Fruit fly (Drosophila melanogaster) whole organism, wandering third instar larva: ENCODE data around the gene CG33159.

ENCODE experiments used
- Abd-B ChIP-seq: fragments of >200 bp; optimal IDR thresholded peaks from 2 replicates; lab custom pipeline; 2017; ENCODE audit warnings: missing biosample characterization, missing genetic modification characterization
- CG32264 ChIP-seq: fragments of 200-800 bp; sonication (Bioruptor generic); optimal IDR thresholded peaks from 2 replicates; lab custom pipeline; 2016; ENCODE audit warnings: missing biosample characterization, missing genetic modification characterization
- CG9705 ChIP-seq: fragments of 200-800 bp; sonication (Bioruptor generic); optimal IDR thresholded peaks from 2 replicates; lab custom pipeline; 2018; ENCODE audit warnings: missing biosample characterization, mild to moderate bottlenecking, missing genetic modification characterization
- CrebA ChIP-seq: fragments of 200-800 bp; sonication (Bioruptor generic); optimal IDR thresholded peaks from 2 replicates; lab custom pipeline; 2016; ENCODE audit warnings: missing biosample characterization, mild to moderate bottlenecking, missing genetic modification characterization, borderline replicate concordance
- Dfd ChIP-seq: fragments of >200 bp; optimal IDR thresholded peaks from 2 replicates; lab custom pipeline; 2017; ENCODE audit warnings: missing biosample characterization, missing genetic modification characterization
- Dif ChIP-seq: fragments of 200-275, 200-300 bp; sonication (Bioruptor generic); optimal IDR thresholded peaks from 2 replicates; lab custom pipeline; 2018; ENCODE audit warnings: missing biosample characterization, missing genetic modification characterization; ENCODE audit not compliant: partially characterized antibody
- HLH106 ChIP-seq: fragments of 200-800 bp; optimal IDR thresholded peaks from 3 replicates; lab custom pipeline; 2019; ENCODE audit warnings: missing biosample characterization, mild to moderate bottlenecking, missing genetic modification characterization, moderate library complexity
- Hnf4 ChIP-seq: fragments of 200-800 bp; sonication (Bioruptor generic); optimal IDR thresholded peaks from 2 replicates; lab custom pipeline; 2016; ENCODE audit warnings: missing biosample characterization, mild to moderate bottlenecking, missing genetic modification characterization
- Hr78 ChIP-seq: fragments of >200 bp; optimal IDR thresholded peaks from 2 replicates; lab custom pipeline; 2017; ENCODE audit warnings: missing biosample characterization, missing genetic modification characterization
- Hr83 ChIP-seq: fragments of 200-300 bp; sonication (Bioruptor generic); optimal IDR thresholded peaks from 2 replicates; lab custom pipeline; 2016; ENCODE audit warnings: missing biosample characterization, mild to moderate bottlenecking, missing genetic modification characterization, moderate library complexity; ENCODE audit not compliant: poor library complexity, severe bottlenecking
- Mio ChIP-seq: sonication (Bioruptor generic); optimal IDR thresholded peaks from 2 replicates; lab custom pipeline; 2016; ENCODE audit warnings: missing biosample characterization, missing genetic modification characterization
- Myc ChIP-seq: fragments of >200 bp; optimal IDR thresholded peaks from 2 replicates; lab custom pipeline; 2017
- N ChIP-seq: fragments of >200 bp; optimal IDR thresholded peaks from 2 replicates; lab custom pipeline; 2018; ENCODE audit warnings: missing biosample characterization, missing external identifiers, missing genetic modification characterization
- OdsH ChIP-seq: fragments of 200-800 bp; sonication (Bioruptor generic); optimal IDR thresholded peaks from 2 replicates; lab custom pipeline; 2016; ENCODE audit warnings: missing biosample characterization, mild to moderate bottlenecking, missing genetic modification characterization
- Rel ChIP-seq, 2 experiments: fragments of 200-800 bp; sonication (Bioruptor generic) in 1 of 2; optimal IDR thresholded peaks; 2 replicates in 1 of 2; 3 replicates in 1 of 2; lab custom pipeline; 2016 to 2019; ENCODE audit warnings: mild to moderate bottlenecking in 2 of 2, missing biosample characterization in 2 of 2, missing genetic modification characterization in 2 of 2, moderate library complexity in 1 of 2
- Sp1 ChIP-seq: fragments of 200-800 bp; sonication (Bioruptor generic); optimal IDR thresholded peaks from 3 replicates; lab custom pipeline; 2019; ENCODE audit warnings: missing biosample characterization, mild to moderate bottlenecking, missing genetic modification characterization, moderate library complexity
- br ChIP-seq: fragments of 200-800 bp; sonication (Bioruptor generic); optimal IDR thresholded peaks from 2 replicates; lab custom pipeline; 2016; ENCODE audit warnings: missing biosample characterization, missing genetic modification characterization
- brk ChIP-seq: fragments of 200-800 bp; sonication (Bioruptor generic); optimal IDR thresholded peaks from 2 replicates; lab custom pipeline; 2016; ENCODE audit warnings: missing biosample characterization, mild to moderate bottlenecking, missing genetic modification characterization
- dl ChIP-seq, 2 experiments: fragments of 175-275, 200-275 bp in 1 of 2; fragments of 200-275 bp in 1 of 2; sonication (Bioruptor generic); optimal IDR thresholded peaks; lab custom pipeline; 2018; ENCODE audit warnings: mild to moderate bottlenecking in 2 of 2, missing biosample characterization in 2 of 2, missing genetic modification characterization in 2 of 2, moderate library complexity in 2 of 2; ENCODE audit not compliant: partially characterized antibody in 2 of 2, insufficient read depth in 1 of 2
- dmrt93B ChIP-seq: fragments of 200-800 bp; sonication (Bioruptor generic); optimal IDR thresholded peaks from 2 replicates; lab custom pipeline; 2018; ENCODE audit warnings: missing biosample characterization, mild to moderate bottlenecking, missing genetic modification characterization
- dsf ChIP-seq: sonication (Bioruptor generic); optimal IDR thresholded peaks from 2 replicates; lab custom pipeline; 2016; ENCODE audit warnings: missing biosample characterization, missing genetic modification characterization, borderline replicate concordance
- ey ChIP-seq: fragments of 200-800 bp; sonication (Bioruptor generic); optimal IDR thresholded peaks from 2 replicates; lab custom pipeline; 2016; ENCODE audit warnings: missing biosample characterization, missing genetic modification characterization
- foxo ChIP-seq, 2 experiments: fragments of 200-800 bp; sonication (Bioruptor generic); optimal IDR thresholded peaks; 2 replicates in 1 of 2; 3 replicates in 1 of 2; lab custom pipeline; 2016 to 2017; ENCODE audit warnings: missing biosample characterization in 2 of 2, missing genetic modification characterization in 2 of 2
- fru ChIP-seq: fragments of 200-800 bp; sonication (Bioruptor generic); optimal IDR thresholded peaks from 3 replicates; lab custom pipeline; 2016; ENCODE audit warnings: missing biosample characterization, mild to moderate bottlenecking, missing genetic modification characterization
- h ChIP-seq: fragments of 200-800 bp; sonication (Bioruptor generic); optimal IDR thresholded peaks from 3 replicates; lab custom pipeline; 2016; ENCODE audit warnings: missing biosample characterization, mild to moderate bottlenecking, missing genetic modification characterization
- jim ChIP-seq: fragments of 175-275, 200-325 bp; sonication (Bioruptor generic); optimal IDR thresholded peaks from 2 replicates; lab custom pipeline; 2016; ENCODE audit warnings: missing biosample characterization, mild to moderate bottlenecking, missing genetic modification characterization
- psq ChIP-seq: fragments of 200-800 bp; sonication (Bioruptor generic); optimal IDR thresholded peaks from 3 replicates; lab custom pipeline; 2017; ENCODE audit warnings: missing biosample characterization, mild to moderate bottlenecking, missing genetic modification characterization, moderate library complexity
- rgr ChIP-seq: fragments of 200-800 bp; sonication (Bioruptor generic); optimal IDR thresholded peaks from 3 replicates; lab custom pipeline; 2016; ENCODE audit warnings: missing biosample characterization, mild to moderate bottlenecking, missing genetic modification characterization
- sage ChIP-seq: fragments of 200-800 bp; sonication (Bioruptor generic); optimal IDR thresholded peaks from 2 replicates; lab custom pipeline; 2016; ENCODE audit warnings: missing biosample characterization, mild to moderate bottlenecking, missing genetic modification characterization
- sv ChIP-seq: fragments of 200-800 bp; sonication (Bioruptor generic); optimal IDR thresholded peaks from 3 replicates; lab custom pipeline; 2016; ENCODE audit warnings: missing biosample characterization, missing genetic modification characterization
- woc ChIP-seq: sonication (Bioruptor generic); optimal IDR thresholded peaks from 2 replicates; lab custom pipeline; 2016; ENCODE audit warnings: missing biosample characterization, mild to moderate bottlenecking, missing genetic modification characterization

CG33159 gene

DNA sequence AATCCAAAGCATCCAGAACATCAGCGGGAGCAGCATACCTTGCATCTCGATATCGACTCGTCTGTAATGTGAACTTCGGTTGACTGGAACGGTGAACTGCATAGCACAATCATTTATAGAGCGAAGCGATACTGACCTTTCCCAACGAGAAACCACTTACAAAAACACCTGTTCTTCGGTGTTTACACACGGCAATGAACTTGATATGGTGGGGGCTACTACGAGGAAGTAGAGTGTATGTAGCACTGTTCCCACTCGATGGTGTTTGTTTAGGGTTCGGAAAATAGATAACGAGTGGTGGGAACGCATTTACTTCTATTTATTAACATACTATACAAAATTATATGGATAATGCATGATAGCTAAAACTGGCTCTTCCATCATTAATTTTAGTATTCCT lies 4.6 kb upstream of the CG33159 start, which contains the start of the genes CG32269 and CG32270:
Gene CG32269, minus strand, starts transcription at position 91 of the 400 bp plus-strand sequence.
Gene CG32270, minus strand, starts transcription at position 91 of the 400 bp plus-strand sequence.
- TF ChIP-seq Hr83 (peak; percentile 92), jim (GFP tag; lab: Kevin White, UChicago) (no peak)

DNA sequence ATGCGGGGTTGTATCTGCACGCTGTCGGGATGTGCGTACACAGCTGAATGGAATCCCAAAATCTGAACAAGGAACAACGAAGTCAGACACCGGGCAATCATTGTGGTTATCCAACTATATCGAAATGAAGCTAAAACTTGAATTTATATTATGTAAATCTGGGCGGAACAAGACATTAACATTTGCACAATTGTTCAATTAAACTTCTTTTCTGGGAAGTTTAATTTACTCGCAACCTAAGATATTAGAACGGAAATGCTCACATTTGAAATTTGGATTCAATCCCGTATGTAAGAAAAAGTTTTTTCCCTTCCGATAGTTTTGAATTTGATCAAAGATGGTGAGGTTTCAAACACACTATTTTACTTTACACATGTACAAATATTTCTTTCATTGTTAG lies 2.0 kb upstream of the CG33159 start, which contains the start of gene CG33160:
Gene CG33160, minus strand, starts transcription at position 101 of the 400 bp plus-strand sequence.
- TF ChIP-seq Sp1 (GFP tag; lab: Kevin White, UChicago), result no peak
- no peak for TF ChIP-seq Mio (GFP tag; lab: Kevin White, UChicago)
- no peak for TF ChIP-seq jim (GFP tag; lab: Kevin White, UChicago)
- no peak for TF ChIP-seq N (GFP tag; lab: Kevin White, UChicago)
- TF ChIP-seq rgr (GFP tag; lab: Kevin White, UChicago), result no peak
- no peak for TF ChIP-seq Hnf4
- TF ChIP-seq CG32264, result no peak
- no peak for TF ChIP-seq CrebA (GFP tag; lab: Kevin White, UChicago)
- no peak for TF ChIP-seq h (GFP tag; lab: Kevin White, UChicago)
- TF ChIP-seq dl (GFP tag; optimal IDR thresholded peaks at IDR 0.05; lab: Kevin White, UChicago; ENCODE audit: insufficient read depth in 1 of 2, partially characterized antibody in 2 of 2), result no peak
- no peak for TF ChIP-seq fru
- no peak for TF ChIP-seq CG9705 (GFP tag; lab: Kevin White, UChicago)
- TF ChIP-seq dmrt93B, result no peak
- no peak for TF ChIP-seq Rel (GFP tag; optimal IDR thresholded peaks at IDR 0.05; lab: Kevin White, UChicago)
- no peak for TF ChIP-seq Rel (tag; optimal IDR thresholded peaks at IDR 0.05; lab: Kevin White, UChicago)
- no peak for TF ChIP-seq Dfd (GFP tag; lab: Kevin White, UChicago)

DNA sequence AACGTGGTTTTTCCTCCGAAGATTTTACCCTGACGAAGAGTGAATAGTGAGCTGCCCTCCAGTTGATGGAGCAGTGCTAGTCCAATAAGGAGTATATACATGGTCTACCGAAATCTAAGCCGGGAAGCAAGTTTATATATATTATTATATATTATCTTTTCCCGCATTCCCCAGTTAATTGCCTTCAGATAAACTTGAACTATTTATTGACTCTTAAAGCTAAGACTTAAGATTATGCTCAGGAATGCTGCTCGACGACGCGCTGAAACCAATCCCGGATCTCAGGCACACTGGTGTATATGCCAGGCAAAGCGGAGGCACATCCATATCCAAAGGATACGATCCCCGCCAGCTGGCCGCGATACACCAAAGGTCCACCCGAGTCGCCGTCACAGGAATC lies 1.1 kb upstream of the CG33159 start, which contains the start of gene CG32277:
Gene CG32277, minus strand, starts transcription at position 101 of the 400 bp plus-strand sequence.
- TF ChIP-seq woc (GFP tag; lab: Kevin White, UChicago) (no peak), brk (GFP tag; lab: Kevin White, UChicago) (no peak), Hr78 (no peak), OdsH (GFP tag; lab: Kevin White, UChicago) (no peak), Abd-B (no peak)
- TF ChIP-seq, all 38 proteins: peak for 0

DNA sequence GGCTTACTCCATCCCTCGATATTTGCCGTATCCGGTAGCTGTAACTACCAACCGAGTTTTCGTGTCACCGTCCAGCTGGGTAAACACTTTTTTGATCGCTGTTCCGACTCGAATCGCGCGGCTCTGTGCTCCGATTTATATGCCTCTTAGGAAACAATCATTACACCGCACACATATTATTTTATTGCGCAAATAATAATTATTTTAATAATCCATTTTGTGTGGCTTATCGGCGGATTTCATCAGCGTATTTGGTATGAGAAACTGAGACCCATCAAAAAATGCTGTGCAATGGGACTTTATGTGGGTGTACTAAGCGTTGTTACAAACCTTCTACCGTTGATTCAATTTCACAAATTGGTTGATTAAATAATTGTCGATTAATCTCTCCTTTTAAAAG lies 1.2 kb downstream of the CG33159 start, which contains the start of gene CG32271:
Gene CG32271, minus strand, starts transcription at position 101 of the 400 bp plus-strand sequence.
- TF ChIP-seq N (GFP tag; lab: Kevin White, UChicago) (no peak), dsf (GFP tag; lab: Kevin White, UChicago) (no peak), Hr78 (no peak), sage (no peak), foxo (GFP tag; optimal IDR thresholded peaks at IDR 0.05; lab: Kevin White, UChicago) (no peak)
- TF ChIP-seq, all 38 proteins: peak for 0

DNA sequence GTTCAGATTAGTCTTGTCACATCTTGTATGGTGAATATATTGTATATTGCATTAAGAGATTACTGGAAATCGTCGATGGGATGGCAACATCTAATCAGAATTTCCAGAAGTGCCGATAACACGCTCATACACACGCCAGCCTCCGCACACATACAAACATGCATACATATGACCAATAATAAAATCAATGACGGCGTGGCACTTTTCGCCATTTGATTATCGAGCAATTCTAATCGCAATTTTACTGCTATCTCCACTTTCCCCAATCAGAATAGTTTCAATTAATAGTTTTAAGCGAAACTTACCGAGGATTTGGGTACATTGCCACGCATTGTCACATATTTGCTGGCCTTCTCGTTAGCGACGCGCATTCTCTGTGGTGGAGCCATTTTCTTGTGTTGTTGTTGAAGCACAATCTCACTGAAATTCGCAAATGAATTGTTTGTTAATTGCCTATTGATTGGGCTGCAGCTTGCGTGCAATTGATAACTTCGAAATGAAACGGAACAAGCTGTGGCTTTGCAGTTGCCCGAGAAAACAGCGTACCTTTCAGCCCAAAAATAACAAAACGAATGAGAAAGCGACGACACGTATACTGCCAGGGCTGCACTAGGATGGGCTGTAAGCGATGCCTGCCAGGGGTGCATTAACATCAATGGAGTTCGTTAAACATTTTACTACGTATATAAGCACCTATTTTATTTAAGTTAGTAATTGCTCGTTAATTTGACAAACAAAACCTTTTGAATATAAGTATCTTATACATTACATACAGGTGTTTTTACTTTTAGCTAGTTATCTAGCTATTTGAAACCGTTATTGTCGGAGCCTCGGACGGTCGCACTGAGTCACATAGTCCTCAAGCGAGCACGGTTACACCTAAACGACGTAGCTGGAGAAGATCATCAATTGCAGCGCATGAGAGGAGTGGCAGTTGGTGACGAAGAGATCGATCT lies 5.5 kb downstream of the CG33159 start, which contains the start of the genes CG32276 and gry:
Gene CG32276, minus strand, starts transcription at position 601 of the 956 bp plus-strand sequence.
Gene gry, plus strand, starts transcription at position 644 of the 956 bp plus-strand sequence.
- TF ChIP-seq woc (GFP tag; lab: Kevin White, UChicago), result peak; percentile 88
- TF ChIP-seq jim (GFP tag; lab: Kevin White, UChicago), result peak; percentile 90
- TF ChIP-seq CrebA (GFP tag; lab: Kevin White, UChicago), result peak; percentile 97
- TF ChIP-seq psq, result peak; percentile 62
- peak; percentile 69 for TF ChIP-seq sv (GFP tag; lab: Kevin White, UChicago)
- peak; percentile 57 for TF ChIP-seq Hr83
- no peak for TF ChIP-seq Rel (GFP tag; optimal IDR thresholded peaks at IDR 0.05; lab: Kevin White, UChicago)
- TF ChIP-seq Rel (tag; optimal IDR thresholded peaks at IDR 0.05; lab: Kevin White, UChicago), result peak; percentile 73
- TF ChIP-seq rgr (GFP tag; lab: Kevin White, UChicago), result peak; percentile 87
- peak in 1 of 2 experiments; percentile 90 for TF ChIP-seq foxo (GFP tag; optimal IDR thresholded peaks at IDR 0.05; lab: Kevin White, UChicago)
- TF ChIP-seq Sp1 (GFP tag; lab: Kevin White, UChicago), result peak; percentile 80
- peak; percentile 83 for TF ChIP-seq Myc (lab: Kevin White, UChicago)
- TF ChIP-seq dmrt93B, result no peak
- peak; percentile 76 for TF ChIP-seq ey
- peak; percentile 81 for TF ChIP-seq br (GFP tag; lab: Kevin White, UChicago)
- peak; percentile 89 for TF ChIP-seq fru
- peak; percentile 18 for TF ChIP-seq CG32264
- peak; percentile 90 for TF ChIP-seq h (GFP tag; lab: Kevin White, UChicago)
- TF ChIP-seq OdsH (GFP tag; lab: Kevin White, UChicago), result peak; percentile 75
- TF ChIP-seq Dif (GFP tag; lab: Kevin White, UChicago), result no peak
- TF ChIP-seq CG9705 (GFP tag; lab: Kevin White, UChicago), result peak; percentile 63
- TF ChIP-seq HLH106, result peak; percentile 79
- TF ChIP-seq N (GFP tag; lab: Kevin White, UChicago), result no peak
- TF ChIP-seq Abd-B, result no peak
- no peak for TF ChIP-seq dsf (GFP tag; lab: Kevin White, UChicago)
